Worm (Caenorhabditis elegans) whole organism, L4 larva: ENCODE data around the gene F16G10.9.

Experiments used
- D1046.2 ChIP-seq: fragments of 200-800 bp; sonication (Bioruptor generic); IDR thresholded peaks from 2 replicates; pipeline ENCODE4 v1.3.6; 2022; ENCODE audit warnings: missing genetic modification characterization, missing compliant biosample characterization
- F10B5.3 ChIP-seq: sonication (generic microtip); optimal IDR thresholded peaks from 2 replicates; lab custom pipeline; 2016; ENCODE audit warnings: mild to moderate bottlenecking, missing genetic modification characterization, missing compliant biosample characterization
- F37D6.2 ChIP-seq: sonication (generic microtip); optimal IDR thresholded peaks from 2 replicates; lab custom pipeline; 2016; ENCODE audit warnings: mild to moderate bottlenecking, missing genetic modification characterization, missing compliant biosample characterization
- R02D3.7 ChIP-seq: fragments of 150-350 bp; sonication (generic microtip); optimal IDR thresholded peaks from 3 replicates; lab custom pipeline; 2014; ENCODE audit warnings: missing biosample characterization, missing genetic modification characterization
- Y105C5A.15 ChIP-seq: fragments of 200-800 bp; sonication (Bioruptor generic); IDR thresholded peaks from 2 replicates; pipeline ENCODE4 v1.3.6; 2022; ENCODE audit warnings: missing genetic modification characterization, missing compliant biosample characterization
- Y48G9A.11 ChIP-seq: fragments of 200-800 bp; sonication (Bioruptor generic); IDR thresholded peaks from 2 replicates; pipeline ENCODE4 v1.3.6; 2022; ENCODE audit warnings: missing genetic modification reagents, missing genetic modification characterization, missing compliant biosample characterization
- Y75B8A.6 ChIP-seq: fragments of 200-800 bp; sonication (Bioruptor generic); IDR thresholded peaks from 2 replicates; pipeline ENCODE4 v1.3.6; 2022; ENCODE audit warnings: missing genetic modification reagents, missing genetic modification characterization, missing compliant biosample characterization
- ZK337.2 ChIP-seq: fragments of 200-800 bp; sonication (Bioruptor generic); IDR thresholded peaks from 2 replicates; pipeline ENCODE4 v1.3.6; 2022; ENCODE audit warnings: missing genetic modification reagents, missing genetic modification characterization, missing compliant biosample characterization
- aly-2 ChIP-seq: sonication (generic microtip); optimal IDR thresholded peaks from 2 replicates; lab custom pipeline; 2018; ENCODE audit warnings: missing biosample characterization, missing genetic modification characterization
- ceh-28 ChIP-seq: fragments of 150-350 bp; optimal IDR thresholded peaks from 2 replicates; lab custom pipeline; 2014; ENCODE audit warnings: missing biosample characterization, missing genetic modification reagents, missing genetic modification characterization
- ceh-32 ChIP-seq: sonication (generic microtip); optimal IDR thresholded peaks from 2 replicates; lab custom pipeline; 2016; ENCODE audit warnings: mild to moderate bottlenecking, missing genetic modification characterization, missing compliant biosample characterization; ENCODE audit not compliant: poor library complexity
- ceh-44 ChIP-seq: fragments of 200-800 bp; sonication (Bioruptor generic); IDR thresholded peaks from 2 replicates; pipeline ENCODE4 v1.3.6; 2022; ENCODE audit warnings: missing genetic modification reagents, missing genetic modification characterization, missing compliant biosample characterization
- ceh-62 ChIP-seq: sonication (generic microtip); optimal IDR thresholded peaks from 2 replicates; lab custom pipeline; 2017; ENCODE audit warnings: missing biosample characterization, missing genetic modification characterization
- daf-12 ChIP-seq: fragments of 150-350 bp; optimal IDR thresholded peaks from 2 replicates; lab custom pipeline; 2014; ENCODE audit warnings: missing biosample characterization, missing genetic modification reagents, missing genetic modification characterization
- daf-16 ChIP-seq, 3 experiments: sonication (generic microtip); optimal IDR thresholded peaks; 2 replicates each; lab custom pipeline; 2016 to 2017; ENCODE audit warnings: missing genetic modification characterization in 3 of 3, missing genetic modification reagents in 3 of 3, mild to moderate bottlenecking in 2 of 3, missing compliant biosample characterization in 2 of 3, missing biosample characterization in 1 of 3, moderate library complexity in 1 of 3
- daf-19 ChIP-seq: fragments of 200-800 bp; sonication (Bioruptor generic); conservative IDR thresholded peaks from 2 replicates; pipeline ENCODE4 v1.3.6; 2022; ENCODE audit warnings: missing genetic modification characterization, missing compliant biosample characterization
- dmd-6 ChIP-seq: fragments of 200-800 bp; sonication (Bioruptor generic); IDR thresholded peaks from 2 replicates; pipeline ENCODE4 v1.3.6; 2022; ENCODE audit warnings: missing genetic modification reagents, missing genetic modification characterization, missing compliant biosample characterization
- duxl-1 ChIP-seq: sonication (generic microtip); optimal IDR thresholded peaks from 2 replicates; lab custom pipeline; 2016; ENCODE audit warnings: mild to moderate bottlenecking, missing genetic modification characterization, moderate library complexity, missing compliant biosample characterization; ENCODE audit not compliant: poor library complexity
- dve-1 ChIP-seq: sonication (generic microtip); optimal IDR thresholded peaks from 2 replicates; lab custom pipeline; 2017; ENCODE audit warnings: antibody characterized with exemption, mild to moderate bottlenecking, missing genetic modification characterization, missing compliant biosample characterization; ENCODE audit not compliant: insufficient read depth
- egl-27 ChIP-seq: sonication (generic microtip); optimal IDR thresholded peaks from 3 replicates; lab custom pipeline; 2017; ENCODE audit warnings: missing biosample characterization, missing genetic modification reagents, missing genetic modification characterization
- egl-43 ChIP-seq: fragments of 200-800 bp; sonication (Bioruptor generic); IDR thresholded peaks from 2 replicates; pipeline ENCODE4 v1.3.6; 2022; ENCODE audit warnings: missing genetic modification reagents, missing genetic modification characterization, missing compliant biosample characterization
- gei-8 ChIP-seq: fragments of 200-800 bp; sonication (Bioruptor generic); optimal IDR thresholded peaks from 2 replicates; lab custom pipeline; 2018; ENCODE audit warnings: mild to moderate bottlenecking, missing genetic modification characterization, missing compliant biosample characterization
- hlh-30 ChIP-seq: sonication (generic microtip); optimal IDR thresholded peaks from 2 replicates; lab custom pipeline; 2017; ENCODE audit warnings: antibody characterized with exemption, mild to moderate bottlenecking, missing genetic modification characterization, missing compliant biosample characterization; ENCODE audit not compliant: insufficient read depth
- hmg-1.1 ChIP-seq: fragments of 200-800 bp; sonication (Bioruptor generic); IDR thresholded peaks from 2 replicates; pipeline ENCODE4 v1.3.6; 2022; ENCODE audit warnings: missing genetic modification reagents, missing genetic modification characterization, missing compliant biosample characterization
- lin-1 ChIP-seq: fragments of 200-800 bp; sonication (Bioruptor generic); IDR thresholded peaks from 2 replicates; pipeline ENCODE4 v1.3.6; 2022; ENCODE audit warnings: missing genetic modification reagents, missing genetic modification characterization, missing compliant biosample characterization
- lin-13 ChIP-seq: fragments of 150-350 bp; optimal IDR thresholded peaks from 2 replicates; lab custom pipeline; 2014; ENCODE audit warnings: missing biosample characterization, missing genetic modification reagents, missing genetic modification characterization
- lin-15B ChIP-seq: fragments of 150-350 bp; sonication (generic microtip); optimal IDR thresholded peaks from 3 replicates; lab custom pipeline; 2014; ENCODE audit warnings: missing biosample characterization, missing genetic modification characterization
- mdt-29 ChIP-seq: fragments of 200-800 bp; sonication (Bioruptor generic); IDR thresholded peaks from 2 replicates; pipeline ENCODE4 v1.3.6; 2022; ENCODE audit warnings: missing genetic modification reagents, missing genetic modification characterization, missing compliant biosample characterization
- mep-1 ChIP-seq: fragments of 150-350 bp; sonication (generic microtip); optimal IDR thresholded peaks from 3 replicates; lab custom pipeline; 2014; ENCODE audit warnings: missing biosample characterization, missing genetic modification characterization
- mes-2 ChIP-seq: sonication (generic microtip); optimal IDR thresholded peaks from 2 replicates; lab custom pipeline; 2016; ENCODE audit warnings: missing genotype, mild to moderate bottlenecking, missing genetic modification characterization, missing compliant biosample characterization; ENCODE audit not compliant: poor library complexity, severe bottlenecking
- nhr-10 ChIP-seq: fragments of 150-350 bp; optimal IDR thresholded peaks from 2 replicates; lab custom pipeline; 2014; ENCODE audit warnings: missing biosample characterization, missing genetic modification characterization
- nhr-11 ChIP-seq: fragments of 150-350 bp; optimal IDR thresholded peaks from 2 replicates; lab custom pipeline; 2014; ENCODE audit warnings: missing biosample characterization, missing genetic modification characterization
- nhr-111 ChIP-seq: fragments of 200-800 bp; sonication (Bioruptor generic); optimal IDR thresholded peaks from 2 replicates; lab custom pipeline; 2018; ENCODE audit warnings: mild to moderate bottlenecking, missing genetic modification characterization, missing compliant biosample characterization
- nhr-25 ChIP-seq: sonication (generic microtip); optimal IDR thresholded peaks from 2 replicates; lab custom pipeline; 2017; ENCODE audit warnings: missing genetic modification characterization, mild to moderate bottlenecking, missing compliant biosample characterization, antibody characterized with exemption, moderate library complexity, borderline replicate concordance; ENCODE audit not compliant: insufficient read depth
- nhr-6 ChIP-seq: fragments of 150-350 bp; optimal IDR thresholded peaks from 2 replicates; lab custom pipeline; 2014; ENCODE audit warnings: missing biosample characterization, missing genetic modification characterization
- nhr-76 ChIP-seq: fragments of 150-350 bp; optimal IDR thresholded peaks from 2 replicates; lab custom pipeline; 2014; ENCODE audit warnings: missing biosample characterization, missing genetic modification characterization
- php-3 ChIP-seq: fragments of 200-800 bp; sonication (Bioruptor generic); IDR thresholded peaks from 2 replicates; pipeline ENCODE4 v1.3.6; 2022; ENCODE audit warnings: missing genetic modification reagents, missing genetic modification characterization, missing compliant biosample characterization
- pqm-1 ChIP-seq: sonication (generic microtip); optimal IDR thresholded peaks from 2 replicates; lab custom pipeline; 2017; ENCODE audit warnings: missing biosample characterization, missing genetic modification characterization
- rbr-2 ChIP-seq: sonication (generic microtip); optimal IDR thresholded peaks from 2 replicates; lab custom pipeline; 2016; ENCODE audit warnings: missing genotype, missing genetic modification characterization, missing compliant biosample characterization
- sdz-12 ChIP-seq: fragments of 200-800 bp; sonication (Bioruptor generic); optimal IDR thresholded peaks from 2 replicates; lab custom pipeline; 2018; ENCODE audit warnings: mild to moderate bottlenecking, missing genetic modification characterization, missing compliant biosample characterization
- skn-1 ChIP-seq: fragments of 150-350 bp; optimal IDR thresholded peaks from 2 replicates; lab custom pipeline; 2014; ENCODE audit warnings: missing biosample characterization, missing genetic modification characterization
- spr-1 ChIP-seq: sonication (generic microtip); optimal IDR thresholded peaks from 2 replicates; lab custom pipeline; 2016; ENCODE audit warnings: mild to moderate bottlenecking, missing genetic modification characterization, missing compliant biosample characterization
- tag-97 ChIP-seq: fragments of 200-800 bp; sonication (Bioruptor generic); IDR thresholded peaks from 2 replicates; pipeline ENCODE4 v1.3.6; 2022; ENCODE audit warnings: missing genetic modification characterization, missing compliant biosample characterization
- unc-130 ChIP-seq: sonication (generic microtip); optimal IDR thresholded peaks from 2 replicates; lab custom pipeline; 2016; ENCODE audit warnings: missing genetic modification reagents, missing genetic modification characterization, missing compliant biosample characterization
- unc-62 ChIP-seq, 3 experiments: fragments of 150-350 bp in 1 of 3; sonication (generic microtip); optimal IDR thresholded peaks in 2 of 3; peaks in 1 of 3; 1 replicate in 1 of 3; 2 replicates in 2 of 3; lab custom pipeline; 2014 to 2017; ENCODE audit warnings: missing biosample characterization in 3 of 3, missing genetic modification characterization in 3 of 3, missing genetic modification reagents in 3 of 3, missing genotype in 1 of 3
- vab-7 ChIP-seq: fragments of 200-800 bp; sonication (Bioruptor generic); IDR thresholded peaks from 2 replicates; pipeline ENCODE4 v1.3.6; 2022; ENCODE audit warnings: missing genetic modification reagents, missing genetic modification characterization, missing compliant biosample characterization
- zag-1 ChIP-seq: fragments of 150-350 bp; optimal IDR thresholded peaks from 2 replicates; lab custom pipeline; 2014; ENCODE audit warnings: missing biosample characterization, missing genetic modification characterization
- zfp-3 ChIP-seq: fragments of 200-800 bp; sonication (Bioruptor generic); conservative IDR thresholded peaks from 2 replicates; pipeline ENCODE4 v1.3.6; 2022; ENCODE audit warnings: missing genetic modification reagents, missing genetic modification characterization, missing compliant biosample characterization
- ztf-11 ChIP-seq: fragments of 150-350 bp; optimal IDR thresholded peaks from 2 replicates; lab custom pipeline; 2014; ENCODE audit warnings: missing biosample characterization, missing genetic modification characterization

Gene F16G10.9

ce11 chrII:2378465-2379009 lies 6.9 kb downstream of the F16G10.9 start (continued):
- no peak for TF ChIP-seq ceh-32 (tag; lab: Kevin White, UChicago)
- TF ChIP-seq hlh-30 (tag; lab: Kevin White, UChicago): no peak
- TF ChIP-seq dmd-6: peak; percentile 96
- TF ChIP-seq lin-15B (tag; lab: Kevin White, UChicago): no peak
- no peak for TF ChIP-seq R02D3.7 (tag; lab: Kevin White, UChicago)
- TF ChIP-seq tag-97 (GFP tag; lab: Robert Waterston, UW): no peak
- TF ChIP-seq nhr-25: no peak
- TF ChIP-seq nhr-76 (tag; lab: Kevin White, UChicago): no peak
- peak; percentile 100 for TF ChIP-seq php-3 (GFP tag; lab: Robert Waterston, UW)
- TF ChIP-seq pqm-1 (tag; lab: Kevin White, UChicago): peak; percentile 100
- no peak for TF ChIP-seq Y48G9A.11 (GFP tag; lab: Robert Waterston, UW)
- 0 out of 2 replicates have a peak, but pooled peaks have one; percentile 29 for TF ChIP-seq hmg-1.1 (GFP tag; lab: Robert Waterston, UW)
- TF ChIP-seq skn-1 (tag; lab: Kevin White, UChicago): no peak
- TF ChIP-seq zfp-3 (GFP tag; lab: Robert Waterston, UW): no peak
- peak; percentile 51 for TF ChIP-seq nhr-6 (tag; lab: Kevin White, UChicago)
- no peak for TF ChIP-seq vab-7
- TF ChIP-seq lin-1: peak; percentile 98
- TF ChIP-seq daf-12: no peak
- no peak for TF ChIP-seq rbr-2
- no peak for TF ChIP-seq ceh-28
- TF ChIP-seq ceh-62: no peak
- TF ChIP-seq zag-1 (tag; lab: Kevin White, UChicago): no peak
- no peak for TF ChIP-seq ceh-44 (GFP tag; lab: Robert Waterston, UW)
- TF ChIP-seq Y75B8A.6 (GFP tag; lab: Robert Waterston, UW): peak; percentile 58; the same call in 1 of the 2 replicates
- no peak for TF ChIP-seq aly-2 (tag; lab: Kevin White, UChicago)
- peak; percentile 77 for TF ChIP-seq duxl-1 (tag; lab: Kevin White, UChicago)
- no peak for TF ChIP-seq ztf-11 (tag; lab: Kevin White, UChicago)
- no peak for TF ChIP-seq mes-2
- no peak for TF ChIP-seq egl-27 (tag; lab: Kevin White, UChicago)
- peak; percentile 91 for TF ChIP-seq dve-1 (tag; lab: Kevin White, UChicago)
- TF ChIP-seq Y105C5A.15 (GFP tag; lab: Robert Waterston, UW): no peak
- TF ChIP-seq gei-8 (GFP tag; lab: Kevin White, UChicago): no peak
- TF ChIP-seq mep-1 (tag; lab: Kevin White, UChicago): no peak
- peak; percentile 27 for TF ChIP-seq lin-13 (GFP tag; lab: Kevin White, UChicago)
- no peak for TF ChIP-seq unc-130 (GFP tag; lab: Kevin White, UChicago)
- TF ChIP-seq mdt-29: peak; percentile 51; the same call in 1 of the 2 replicates
- peak in 1 of 2 experiments; percentile 74 for TF ChIP-seq unc-62 (GFP tag; optimal IDR thresholded peaks at IDR 0.05 in 1 of 2; lab: Kevin White, UChicago)
- no peak for TF ChIP-seq unc-62 (tag; optimal IDR thresholded peaks at IDR 0.05; lab: Kevin White, UChicago)
- no peak for TF ChIP-seq F10B5.3 (tag; lab: Kevin White, UChicago)
- no peak for TF ChIP-seq nhr-111 (GFP tag; lab: Kevin White, UChicago)
- TF ChIP-seq nhr-11: no peak
- no peak for TF ChIP-seq daf-19 (GFP tag; lab: Robert Waterston, UW)
- no peak for TF ChIP-seq egl-43
- no peak for TF ChIP-seq sdz-12 (GFP tag; lab: Kevin White, UChicago)
- TF ChIP-seq F37D6.2: no peak
- TF ChIP-seq ZK337.2 (GFP tag; lab: Robert Waterston, UW): 0 out of 2 replicates have a peak, but pooled peaks have one; percentile 31
- peak; percentile 29 for TF ChIP-seq spr-1 (tag; lab: Kevin White, UChicago)
- peak; percentile 60 for TF ChIP-seq nhr-10 (tag; lab: Kevin White, UChicago)
- peak in 1 of 2 experiments; percentile 98 for TF ChIP-seq daf-16 (GFP tag; optimal IDR thresholded peaks at IDR 0.05; lab: Kevin White, UChicago)
- TF ChIP-seq daf-16 (tag; optimal IDR thresholded peaks at IDR 0.05; lab: Kevin White, UChicago): peak; percentile 94
- TF ChIP-seq D1046.2 (GFP tag; lab: Robert Waterston, UW): no peak
